Fruit fly (Drosophila melanogaster) whole organism, adult: ENCODE measurements around the gene Rap1.

Experiments
- CG11617 ChIP-seq: fragments of 200-800 bp; sonication (Bioruptor generic); optimal IDR thresholded peaks from 2 replicates; lab custom pipeline; 2017; ENCODE audit warnings: mild to moderate bottlenecking, missing biosample characterization, missing genetic modification reagents, missing genetic modification characterization
- CG33017 ChIP-seq: fragments of 200-800 bp; sonication (Bioruptor generic); optimal IDR thresholded peaks from 2 replicates; lab custom pipeline; 2018; ENCODE audit warnings: missing biosample characterization, mild to moderate bottlenecking, missing genetic modification characterization, moderate library complexity
- CG7101 ChIP-seq: fragments of 200-800 bp; sonication (Bioruptor generic); optimal IDR thresholded peaks from 2 replicates; lab custom pipeline; 2018; ENCODE audit warnings: missing biosample characterization, mild to moderate bottlenecking, missing genetic modification characterization, moderate library complexity
- Clk ChIP-seq: fragments of 200-800 bp; sonication (Bioruptor generic); optimal IDR thresholded peaks from 2 replicates; lab custom pipeline; 2017; ENCODE audit warnings: missing biosample characterization, missing genetic modification characterization
- Crg-1 ChIP-seq: fragments of 200-800 bp; sonication (Bioruptor generic); optimal IDR thresholded peaks from 2 replicates; lab custom pipeline; 2016; ENCODE audit warnings: missing biosample characterization, missing genetic modification characterization
- Mnt ChIP-seq: fragments of 200-800 bp; sonication (Bioruptor generic); optimal IDR thresholded peaks from 2 replicates; lab custom pipeline; 2016; ENCODE audit warnings: missing biosample characterization, mild to moderate bottlenecking, missing genetic modification characterization
- cic ChIP-seq: fragments of 200-800 bp; sonication (Bioruptor generic); optimal IDR thresholded peaks from 2 replicates; lab custom pipeline; 2017; ENCODE audit warnings: missing biosample characterization, mild to moderate bottlenecking, missing genetic modification characterization, moderate library complexity
- cnc ChIP-seq, 2 experiments: fragments of >200 bp; optimal IDR thresholded peaks; 2 replicates each; lab custom pipeline; 2017
- ovo ChIP-seq: fragments of 200-800 bp; sonication (Bioruptor generic); optimal IDR thresholded peaks from 2 replicates; lab custom pipeline; 2016; ENCODE audit warnings: missing biosample characterization, missing genetic modification characterization
- pad ChIP-seq: fragments of 200-800 bp; sonication (Bioruptor generic); optimal IDR thresholded peaks from 3 replicates; lab custom pipeline; 2017; ENCODE audit warnings: missing biosample characterization, missing genetic modification characterization, mild to moderate bottlenecking, moderate library complexity, missing genetic modification reagents
- toe ChIP-seq: fragments of 200-800 bp; sonication (Bioruptor generic); optimal IDR thresholded peaks from 2 replicates; lab custom pipeline; 2016; ENCODE audit warnings: missing biosample characterization, missing genetic modification characterization

dm6 chr3L:1865121-1865727 lies 3.2 kb upstream of the Rap1 start, which contains the start of the genes HBS1 and CG12025:
- no peak for TF ChIP-seq cic (GFP tag; lab: Kevin White, UChicago)
- no peak for TF ChIP-seq CG11617
- TF ChIP-seq CG33017, result peak; percentile 8
- TF ChIP-seq CG7101 (tag; lab: Kevin White, UChicago), result peak; percentile 36
- no peak for TF ChIP-seq Crg-1 (GFP tag; lab: Kevin White, UChicago)
- TF ChIP-seq pad, result peak; percentile 18
- TF ChIP-seq Clk (GFP tag; lab: Kevin White, UChicago), result no peak
- peak; percentile 80 for TF ChIP-seq toe (GFP tag; lab: Kevin White, UChicago)
- peak; percentile 19 for TF ChIP-seq ovo (GFP tag; lab: Kevin White, UChicago)
- peak; percentile 51 for TF ChIP-seq Mnt (GFP tag; lab: Kevin White, UChicago)
- no peak for TF ChIP-seq cnc (optimal IDR thresholded peaks at IDR 0.05; lab: Kevin White, UChicago)
